Fruit fly (Drosophila melanogaster): Measurements from ENCODE around the gene Clic.

Clic gene

dm6 chrX:13821775-13822493 lies at the start of gene Clic:
Gene Clic, minus strand, starts transcription at chrX:13822307.
- peak; percentile 15; the same call in 1 of the 2 replicates for TF ChIP-seq tna (GFP tag; IDR thresholded peaks at IDR 0.05; ENCODE audit: partially characterized antibody)
- no peak for TF ChIP-seq CG6254 (GFP tag; optimal IDR thresholded peaks at IDR 0.05)
- peak; percentile 36 for TF ChIP-seq Dref (GFP tag; IDR thresholded peaks at IDR 0.05)
- no peak for TF ChIP-seq schlank (tag; optimal IDR thresholded peaks at IDR 0.05)
- no peak for TF ChIP-seq Ada2b (GFP tag; IDR thresholded peaks at IDR 0.05)
- TF ChIP-seq CG10209 (GFP tag; optimal IDR thresholded peaks at IDR 0.05): no peak
- TF ChIP-seq CG1832 (GFP tag; optimal IDR thresholded peaks at IDR 0.05): no peak
- TF ChIP-seq pb (GFP tag; optimal IDR thresholded peaks at IDR 0.05): no peak
- TF ChIP-seq ERR (GFP tag; optimal IDR thresholded peaks at IDR 0.05): no peak
- no peak for TF ChIP-seq CG10462 (GFP tag; optimal IDR thresholded peaks at IDR 0.05)
- TF ChIP-seq ind (GFP tag; optimal IDR thresholded peaks at IDR 0.05): no peak
- no peak for TF ChIP-seq nerfin-1 (tag; optimal IDR thresholded peaks at IDR 0.05)
- TF ChIP-seq ham (GFP tag; IDR thresholded peaks at IDR 0.05): no peak
- peak; percentile 28 for TF ChIP-seq Lhr (GFP tag; optimal IDR thresholded peaks at IDR 0.05)
- TF ChIP-seq Elba2 (GFP tag; optimal IDR thresholded peaks at IDR 0.05): no peak
- no peak for TF ChIP-seq Usf (GFP tag; optimal IDR thresholded peaks at IDR 0.05)
- no peak for TF ChIP-seq Stat92E (GFP tag; optimal IDR thresholded peaks at IDR 0.05)
- TF ChIP-seq pita (GFP tag; optimal IDR thresholded peaks at IDR 0.05): no peak
- TF ChIP-seq tgo (GFP tag; IDR thresholded peaks at IDR 0.05): no peak
- peak; percentile 67; the same call in 1 of the 2 replicates for TF ChIP-seq Bgb (GFP tag; IDR thresholded peaks at IDR 0.05; ENCODE audit: partially characterized antibody)
- no peak for TF ChIP-seq Lpt (GFP tag; optimal IDR thresholded peaks at IDR 0.05)
- no peak for TF ChIP-seq zf30C (GFP tag; optimal IDR thresholded peaks at IDR 0.05)
- TF ChIP-seq pros (GFP tag; optimal IDR thresholded peaks at IDR 0.05): no peak
- no peak for TF ChIP-seq CG33557 (GFP tag; optimal IDR thresholded peaks at IDR 0.05)
- no peak for TF ChIP-seq CG16779 (GFP tag; IDR thresholded peaks at IDR 0.05)
- 0 out of 3 replicates have a peak, but pooled peaks have one; percentile 4 for TF ChIP-seq sr (GFP tag; IDR thresholded peaks at IDR 0.05)
- no peak for TF ChIP-seq D19A (tag; optimal IDR thresholded peaks at IDR 0.05)
- TF ChIP-seq peb (GFP tag; IDR thresholded peaks at IDR 0.05): no peak
- TF ChIP-seq Trl (optimal IDR thresholded peaks at IDR 0.05): no peak
- peak; percentile 17 for TF ChIP-seq Trl (GFP tag; optimal IDR thresholded peaks at IDR 0.05)
- TF ChIP-seq Eip74EF (GFP tag; optimal IDR thresholded peaks at IDR 0.05): no peak
- peak; percentile 76 for TF ChIP-seq CG12659 (GFP tag; optimal IDR thresholded peaks at IDR 0.05)
- no peak for TF ChIP-seq corto (GFP tag; optimal IDR thresholded peaks at IDR 0.05)
- peak; percentile 33 for TF ChIP-seq BEAF-32 (GFP tag; optimal IDR thresholded peaks at IDR 0.05)
- no peak for TF ChIP-seq CG2875 (GFP tag; optimal IDR thresholded peaks at IDR 0.05)
- TF ChIP-seq CG4328 (GFP tag; optimal IDR thresholded peaks at IDR 0.05): peak; percentile 4
- no peak for TF ChIP-seq D (optimal IDR thresholded peaks at IDR 0.05)
- no peak for TF ChIP-seq D (GFP tag; optimal IDR thresholded peaks at IDR 0.05)
- TF ChIP-seq seq (GFP tag; IDR thresholded peaks at IDR 0.05): no peak
- TF ChIP-seq Asciz (GFP tag; optimal IDR thresholded peaks at IDR 0.05): no peak
- TF ChIP-seq z (GFP tag; IDR thresholded peaks at IDR 0.05): no peak
- no peak for TF ChIP-seq CG11696 (GFP tag; IDR thresholded peaks at IDR 0.05)
- 0 out of 3 replicates have a peak, but pooled peaks have one; percentile 8 for TF ChIP-seq so (GFP tag; IDR thresholded peaks at IDR 0.05)
- no peak for TF ChIP-seq zfh1 (GFP tag; IDR thresholded peaks at IDR 0.05)
- TF ChIP-seq aop (GFP tag; IDR thresholded peaks at IDR 0.05): no peak
- no peak for TF ChIP-seq CG11398 (GFP tag; optimal IDR thresholded peaks at IDR 0.05)
- peak; percentile 12 for TF ChIP-seq CG10267 (tag; optimal IDR thresholded peaks at IDR 0.05)
- peak; percentile 36; the same call in 1 of the 2 replicates for TF ChIP-seq Rfx (GFP tag; IDR thresholded peaks at IDR 0.05)
- peak; percentile 20 for TF ChIP-seq ems (GFP tag; optimal IDR thresholded peaks at IDR 0.05)
- no peak for TF ChIP-seq CG6854 (GFP tag; optimal IDR thresholded peaks at IDR 0.05)
